Worm (Caenorhabditis elegans) whole organism, L2 larva: ENCODE data around the gene pmp-1.
A peak's percentile ranks its signal among the peaks of the same experiment; 100 is the strongest.

Experiments
- C34F6.9 ChIP-seq: fragments of 150-350 bp; optimal IDR thresholded peaks from 2 replicates; lab custom pipeline; 2014; ENCODE audit warnings: missing biosample characterization, missing genetic modification characterization
- F13H6.1 ChIP-seq: sonication (generic microtip); optimal IDR thresholded peaks from 2 replicates; lab custom pipeline; 2016; ENCODE audit warnings: missing genetic modification characterization, missing compliant biosample characterization
- R02D3.7 ChIP-seq: fragments of 150-350 bp; optimal IDR thresholded peaks from 2 replicates; lab custom pipeline; 2014; ENCODE audit warnings: missing biosample characterization, missing genetic modification characterization
- Y55F3AM.14 ChIP-seq: fragments of 200-800 bp; sonication (Bioruptor generic); optimal IDR thresholded peaks from 2 replicates; lab custom pipeline; 2018; ENCODE audit warnings: mild to moderate bottlenecking, missing genetic modification characterization, missing compliant biosample characterization
- ZK546.5 ChIP-seq: sonication (generic microtip); optimal IDR thresholded peaks from 2 replicates; lab custom pipeline; 2017; ENCODE audit warnings: missing biosample characterization, missing genetic modification characterization
- alr-1 ChIP-seq: fragments of 150-350 bp; optimal IDR thresholded peaks from 2 replicates; lab custom pipeline; 2014; ENCODE audit warnings: missing biosample characterization, missing genetic modification characterization
- aly-2 ChIP-seq: fragments of 150-350 bp; optimal IDR thresholded peaks from 2 replicates; lab custom pipeline; 2014; ENCODE audit warnings: missing biosample characterization, missing genetic modification characterization
- ama-1 ChIP-seq: fragments of 150-350 bp; optimal IDR thresholded peaks from 2 replicates; lab custom pipeline; 2018; ENCODE audit warnings: inconsistent platforms
- ceh-16 ChIP-seq: fragments of 150-350 bp; optimal IDR thresholded peaks from 2 replicates; lab custom pipeline; 2014; ENCODE audit warnings: missing biosample characterization, missing genetic modification characterization
- ceh-82 ChIP-seq: fragments of 150-350 bp; optimal IDR thresholded peaks from 2 replicates; lab custom pipeline; 2014; ENCODE audit warnings: missing biosample characterization, missing genetic modification characterization
- crh-2 ChIP-seq: sonication (generic microtip); optimal IDR thresholded peaks from 2 replicates; lab custom pipeline; 2017; ENCODE audit warnings: missing biosample characterization, missing genetic modification characterization
- egl-27 ChIP-seq: sonication (generic microtip); optimal IDR thresholded peaks from 3 replicates; lab custom pipeline; 2017; ENCODE audit warnings: missing biosample characterization, missing genetic modification reagents, missing genetic modification characterization
- elt-1 ChIP-seq: fragments of 150-350 bp; optimal IDR thresholded peaks from 2 replicates; lab custom pipeline; 2014; ENCODE audit warnings: missing biosample characterization, missing genetic modification characterization
- elt-3 ChIP-seq: sonication (generic microtip); optimal IDR thresholded peaks from 2 replicates; lab custom pipeline; 2017; ENCODE audit warnings: missing biosample characterization, missing genetic modification characterization
- fos-1 ChIP-seq: fragments of 150-350 bp; optimal IDR thresholded peaks from 2 replicates; lab custom pipeline; 2014; ENCODE audit warnings: missing biosample characterization, missing genetic modification characterization
- gmeb-1 ChIP-seq: fragments of 150-350 bp; optimal IDR thresholded peaks from 2 replicates; lab custom pipeline; 2014; ENCODE audit warnings: missing biosample characterization, missing genetic modification characterization
- lin-11 ChIP-seq: fragments of 150-350 bp; sonication (generic microtip); optimal IDR thresholded peaks from 2 replicates; lab custom pipeline; 2014; ENCODE audit warnings: missing biosample characterization, missing genetic modification characterization, inconsistent platforms, mixed read lengths
- lin-13 ChIP-seq: fragments of 150-350 bp; optimal IDR thresholded peaks from 2 replicates; lab custom pipeline; 2014; ENCODE audit warnings: missing biosample characterization, missing genetic modification reagents, missing genetic modification characterization
- lin-39 ChIP-seq: fragments of 150-350 bp; optimal IDR thresholded peaks from 2 replicates; lab custom pipeline; 2014; ENCODE audit warnings: missing biosample characterization, missing genetic modification reagents, missing genetic modification characterization
- lsy-2 ChIP-seq, 2 experiments: fragments of 150-350 bp in 1 of 2; sonication (generic microtip) in 1 of 2; optimal IDR thresholded peaks; 2 replicates each; lab custom pipeline; 2014 to 2017; ENCODE audit warnings: missing biosample characterization in 2 of 2, missing genetic modification characterization in 2 of 2
- mbf-1 ChIP-seq: sonication (generic microtip); optimal IDR thresholded peaks from 2 replicates; lab custom pipeline; 2017; ENCODE audit warnings: missing biosample characterization, missing genetic modification characterization
- mdl-1 ChIP-seq, 2 experiments: fragments of 150-350 bp in 1 of 2; sonication (generic microtip) in 1 of 2; optimal IDR thresholded peaks; 2 replicates each; lab custom pipeline; 2017; ENCODE audit warnings: missing biosample characterization in 2 of 2, missing genetic modification characterization in 2 of 2
- nhr-10 ChIP-seq: sonication (generic microtip); optimal IDR thresholded peaks from 2 replicates; lab custom pipeline; 2017; ENCODE audit warnings: missing biosample characterization, missing genetic modification characterization
- nhr-11 ChIP-seq: fragments of 150-350 bp; optimal IDR thresholded peaks from 2 replicates; lab custom pipeline; 2014; ENCODE audit warnings: missing biosample characterization, missing genetic modification characterization
- nhr-12 ChIP-seq: fragments of 150-350 bp; optimal IDR thresholded peaks from 2 replicates; lab custom pipeline; 2014; ENCODE audit warnings: missing biosample characterization, missing genetic modification characterization
- nhr-129 ChIP-seq: fragments of 150-350 bp; optimal IDR thresholded peaks from 2 replicates; lab custom pipeline; 2014; ENCODE audit warnings: missing biosample characterization, missing genetic modification characterization
- nhr-21 ChIP-seq: fragments of 150-350 bp; optimal IDR thresholded peaks from 2 replicates; lab custom pipeline; 2014; ENCODE audit warnings: missing biosample characterization, missing genetic modification characterization
- nhr-23 ChIP-seq: fragments of 150-350 bp; optimal IDR thresholded peaks from 2 replicates; lab custom pipeline; 2014; ENCODE audit warnings: missing biosample characterization, missing genetic modification reagents, missing genetic modification characterization
- nhr-237 ChIP-seq: fragments of 150-350 bp; optimal IDR thresholded peaks from 2 replicates; lab custom pipeline; 2014; ENCODE audit warnings: missing biosample characterization, missing genetic modification characterization
- nhr-6 ChIP-seq: fragments of 150-350 bp; optimal IDR thresholded peaks from 2 replicates; lab custom pipeline; 2014; ENCODE audit warnings: missing biosample characterization, missing genetic modification characterization
- nhr-77 ChIP-seq: fragments of 150-350 bp; optimal IDR thresholded peaks from 2 replicates; lab custom pipeline; 2014; ENCODE audit warnings: missing biosample characterization, missing genetic modification characterization
- skn-1 ChIP-seq: sonication (generic microtip); optimal IDR thresholded peaks from 2 replicates; lab custom pipeline; 2017; ENCODE audit warnings: missing biosample characterization, missing genetic modification characterization
- sma-3 ChIP-seq: sonication (generic microtip); optimal IDR thresholded peaks from 2 replicates; lab custom pipeline; 2016; ENCODE audit warnings: missing genetic modification reagents, missing genetic modification characterization, missing compliant biosample characterization
- sma-9 ChIP-seq, 2 experiments: fragments of 150-350 bp in 1 of 2; sonication (generic microtip) in 1 of 2; optimal IDR thresholded peaks; 2 replicates each; lab custom pipeline; 2014 to 2016; ENCODE audit warnings: missing genetic modification characterization in 2 of 2, mild to moderate bottlenecking in 1 of 2, missing biosample characterization in 1 of 2, missing compliant biosample characterization in 1 of 2, missing genetic modification reagents in 1 of 2, moderate library complexity in 1 of 2
- snpc-4 ChIP-seq: fragments of 150-350 bp; optimal IDR thresholded peaks from 2 replicates; lab custom pipeline; 2014; ENCODE audit warnings: missing biosample characterization, missing genetic modification characterization
- unc-39 ChIP-seq: fragments of 150-350 bp; optimal IDR thresholded peaks from 2 replicates; lab custom pipeline; 2014; ENCODE audit warnings: missing biosample characterization, missing genetic modification characterization
- unc-55 ChIP-seq: fragments of 150-350 bp; sonication (generic microtip); optimal IDR thresholded peaks from 3 replicates; lab custom pipeline; 2014; ENCODE audit warnings: missing biosample characterization, missing genetic modification reagents, missing genetic modification characterization
- unc-62 ChIP-seq: fragments of 150-350 bp; optimal IDR thresholded peaks from 2 replicates; lab custom pipeline; 2014; ENCODE audit warnings: missing biosample characterization, missing genetic modification reagents, missing genetic modification characterization
- zag-1 ChIP-seq: fragments of 150-350 bp; optimal IDR thresholded peaks from 2 replicates; lab custom pipeline; 2014; ENCODE audit warnings: missing biosample characterization, missing genetic modification characterization
- ztf-1 ChIP-seq: fragments of 200-800 bp; sonication (Bioruptor generic); conservative IDR thresholded peaks from 2 replicates; pipeline ENCODE4 v1.3.6; 2022; ENCODE audit warnings: missing genetic modification characterization, missing compliant biosample characterization
- ztf-11 ChIP-seq: sonication (generic microtip); optimal IDR thresholded peaks from 2 replicates; lab custom pipeline; 2017; ENCODE audit warnings: missing biosample characterization, missing genetic modification characterization
- ztf-4 ChIP-seq: fragments of 150-350 bp; optimal IDR thresholded peaks from 2 replicates; lab custom pipeline; 2014; ENCODE audit warnings: missing biosample characterization, missing genetic modification characterization

Gene pmp-1

ce11 chrII:6860043-6860442, 23.5 kb downstream of the pmp-1 start:
- TF ChIP-seq crh-2 (no peak), sma-9 (GFP tag; optimal IDR thresholded peaks at IDR 0.05; lab: Kevin White, UChicago) (no peak), sma-9 (tag; optimal IDR thresholded peaks at IDR 0.05; lab: Kevin White, UChicago) (no peak), ama-1 (lab: Kevin White, UChicago) (no peak), nhr-77 (no peak), C34F6.9 (tag; lab: Kevin White, UChicago) (no peak), mbf-1 (no peak), elt-3 (tag; lab: Kevin White, UChicago) (no peak), alr-1 (tag; lab: Kevin White, UChicago) (no peak), nhr-6 (tag; lab: Kevin White, UChicago) (no peak), unc-39 (no peak)

ce11 chrII:6858835-6859234, 24.7 kb downstream of the pmp-1 start:
- TF ChIP-seq unc-39 (no peak), ZK546.5 (no peak), sma-3 (GFP tag; lab: Kevin White, UChicago) (no peak), elt-3 (tag; lab: Kevin White, UChicago) (no peak), F13H6.1 (tag; lab: Kevin White, UChicago) (peak; percentile 70), snpc-4 (tag; lab: Kevin White, UChicago) (no peak), mdl-1 (tag; optimal IDR thresholded peaks at IDR 0.05; lab: Kevin White, UChicago) (no peak), ama-1 (lab: Kevin White, UChicago) (no peak), elt-1 (no peak), nhr-129 (peak; percentile 84), crh-2 (peak; percentile 26), ceh-16 (tag; lab: Kevin White, UChicago) (no peak), C34F6.9 (tag; lab: Kevin White, UChicago) (peak; percentile 36), nhr-10 (tag; lab: Kevin White, UChicago) (no peak), ztf-1 (GFP tag; lab: Robert Waterston, UW) (no peak), nhr-6 (tag; lab: Kevin White, UChicago) (no peak), egl-27 (tag; lab: Kevin White, UChicago) (no peak), lin-11 (tag; lab: Kevin White, UChicago) (no peak), gmeb-1 (tag; lab: Kevin White, UChicago) (peak; percentile 1), sma-9 (GFP tag; optimal IDR thresholded peaks at IDR 0.05; lab: Kevin White, UChicago) (peak; percentile 15), sma-9 (tag; optimal IDR thresholded peaks at IDR 0.05; lab: Kevin White, UChicago) (no peak), unc-55 (GFP tag; lab: Kevin White, UChicago) (peak; percentile 6), lsy-2 (tag; optimal IDR thresholded peaks at IDR 0.05; lab: Kevin White, UChicago) (peak in 1 of 2 experiments; percentile 37), ztf-4 (no peak), zag-1 (tag; lab: Kevin White, UChicago) (peak; percentile 17), nhr-11 (tag; lab: Kevin White, UChicago) (no peak), fos-1 (tag; lab: Kevin White, UChicago) (peak; percentile 60), nhr-237 (tag; lab: Kevin White, UChicago) (no peak), nhr-21 (tag; lab: Kevin White, UChicago) (no peak)

- no peak for TF ChIP-seq zag-1 (tag; lab: Kevin White, UChicago)
- no peak for TF ChIP-seq ztf-11 (tag; lab: Kevin White, UChicago)
- no peak for TF ChIP-seq R02D3.7
- no peak for TF ChIP-seq ceh-82
- no peak for TF ChIP-seq mdl-1 (tag; optimal IDR thresholded peaks at IDR 0.05; lab: Kevin White, UChicago)
- TF ChIP-seq sma-3 (GFP tag; lab: Kevin White, UChicago), result no peak
- TF ChIP-seq lin-39, result no peak
- TF ChIP-seq Y55F3AM.14, result no peak
- TF ChIP-seq F13H6.1 (tag; lab: Kevin White, UChicago), result no peak
- no peak for TF ChIP-seq nhr-6 (tag; lab: Kevin White, UChicago)
- TF ChIP-seq snpc-4 (tag; lab: Kevin White, UChicago), result no peak
- no peak for TF ChIP-seq nhr-12 (tag; lab: Kevin White, UChicago)
- TF ChIP-seq nhr-129, result no peak
- TF ChIP-seq unc-39, result no peak
- TF ChIP-seq nhr-237 (tag; lab: Kevin White, UChicago), result no peak
- no peak for TF ChIP-seq unc-62
- TF ChIP-seq elt-1, result no peak
These were observed 25.4 kb downstream of the pmp-1 start, which contains the start of gene dnj-5 for ce11 chrII:6858201-6858600. Gene dnj-5, minus strand, starts transcription at chrII:6858301.

ce11 chrII:6853059-6853466, 30.5 kb downstream of the pmp-1 start:
- TF ChIP-seq unc-55 (GFP tag; lab: Kevin White, UChicago) (peak; percentile 69), nhr-23 (no peak), aly-2 (tag; lab: Kevin White, UChicago) (no peak), C34F6.9 (tag; lab: Kevin White, UChicago) (peak; percentile 73), fos-1 (tag; lab: Kevin White, UChicago) (peak; percentile 59), ztf-11 (tag; lab: Kevin White, UChicago) (no peak), unc-62 (no peak), sma-3 (GFP tag; lab: Kevin White, UChicago) (peak; percentile 59), elt-1 (no peak), mbf-1 (no peak), mdl-1 (tag; optimal IDR thresholded peaks at IDR 0.05; lab: Kevin White, UChicago) (peak in 1 of 2 experiments; percentile 23), unc-39 (peak; percentile 15), lsy-2 (tag; optimal IDR thresholded peaks at IDR 0.05; lab: Kevin White, UChicago) (peak; percentile 49 to 63), crh-2 (peak; percentile 80), nhr-129 (peak; percentile 88), F13H6.1 (tag; lab: Kevin White, UChicago) (peak; percentile 73), gmeb-1 (tag; lab: Kevin White, UChicago) (peak; percentile 37), egl-27 (tag; lab: Kevin White, UChicago) (peak; percentile 82), ztf-4 (peak; percentile 11), nhr-6 (tag; lab: Kevin White, UChicago) (no peak), elt-3 (tag; lab: Kevin White, UChicago) (no peak), lin-11 (tag; lab: Kevin White, UChicago) (peak; percentile 71), nhr-21 (tag; lab: Kevin White, UChicago) (peak; percentile 75), Y55F3AM.14 (peak; percentile 47), lin-13 (GFP tag; lab: Kevin White, UChicago) (peak; percentile 64), ceh-82 (no peak), lin-39 (no peak), nhr-12 (tag; lab: Kevin White, UChicago) (no peak), skn-1 (tag; lab: Kevin White, UChicago) (no peak), ama-1 (lab: Kevin White, UChicago) (peak; percentile 28)
